Worm (Caenorhabditis elegans): Measurements from ENCODE around the gene T25D3.3.

- TF ChIP-seq unc-62 (GFP tag; optimal IDR thresholded peaks at IDR 0.05) = no peak
- TF ChIP-seq nhr-12 (tag; optimal IDR thresholded peaks at IDR 0.05) = no peak
- no peak for TF ChIP-seq sptf-1 (tag; optimal IDR thresholded peaks at IDR 0.05)
- no peak for TF ChIP-seq unc-130 (tag; optimal IDR thresholded peaks at IDR 0.05)
- no peak for TF ChIP-seq nhr-77 (tag; optimal IDR thresholded peaks at IDR 0.05)
- no peak for TF ChIP-seq nhr-90 (tag; optimal IDR thresholded peaks at IDR 0.05; ENCODE audit: poor library complexity)
- no peak for TF ChIP-seq ceh-82 (tag; optimal IDR thresholded peaks at IDR 0.05)
- peak in 1 of 2 experiments; percentile 10 for TF ChIP-seq mdl-1 (tag; optimal IDR thresholded peaks at IDR 0.05)
Observed at ce11 chrII:159294-159922, 7.0 kb downstream of the T25D3.3 start.

Measured in whole organism, L1 larva.